Fruit fly (Drosophila melanogaster): Measurements from ENCODE around the gene CG14314.
A peak's percentile ranks its signal among the peaks of the same experiment; 100 is the strongest.

CG14314 gene

DNA sequence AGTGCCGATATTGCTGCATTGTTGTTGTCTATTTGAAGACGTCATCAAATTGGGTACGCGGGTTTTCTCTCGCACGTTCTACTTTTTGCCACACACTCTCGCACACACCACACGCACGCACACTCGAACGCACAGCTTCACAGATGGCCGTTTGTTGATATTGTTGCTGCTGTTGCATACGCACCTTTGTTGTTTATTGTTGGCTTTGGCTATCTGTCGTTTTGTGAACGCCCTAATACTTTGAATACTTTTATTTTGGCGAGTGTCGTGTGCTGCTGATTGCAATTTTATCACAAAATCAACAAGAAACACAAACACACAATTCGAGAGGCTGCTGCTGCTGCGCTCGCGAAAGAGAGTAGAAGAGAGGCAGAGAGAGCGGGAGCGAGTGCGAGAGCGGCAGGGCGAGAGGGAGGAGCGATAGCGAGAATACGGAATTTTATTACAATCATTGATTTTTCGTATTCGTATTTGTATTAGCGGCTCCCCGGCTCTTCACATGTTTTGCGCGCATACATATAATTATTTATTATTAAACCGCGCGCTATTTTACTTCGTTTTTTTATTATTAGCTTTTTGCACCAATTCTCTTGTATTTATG is 17.3 kb upstream of the CG14314 start (continued):
- TF ChIP-seq E2f2 (GFP tag; IDR thresholded peaks at IDR 0.05) (no peak), HLH54F (GFP tag; optimal IDR thresholded peaks at IDR 0.05) (peak; percentile 32), Hmx (GFP tag; optimal IDR thresholded peaks at IDR 0.05) (no peak), Nf-YC (tag; optimal IDR thresholded peaks at IDR 0.05) (no peak), CG4360 (GFP tag; IDR thresholded peaks at IDR 0.05) (no peak), CG3065 (GFP tag; optimal IDR thresholded peaks at IDR 0.05) (no peak), CG10565 (GFP tag; optimal IDR thresholded peaks at IDR 0.05) (no peak), CG4854 (GFP tag; optimal IDR thresholded peaks at IDR 0.05) (peak; percentile 46), Rfx (GFP tag; IDR thresholded peaks at IDR 0.05) (no peak), H2.0 (GFP tag; IDR thresholded peaks at IDR 0.05) (no peak), p53 (GFP tag; optimal IDR thresholded peaks at IDR 0.05) (peak; percentile 26), nmo (GFP tag; optimal IDR thresholded peaks at IDR 0.05) (no peak), CG5953 (GFP tag; IDR thresholded peaks at IDR 0.05) (no peak), CG9437 (GFP tag; optimal IDR thresholded peaks at IDR 0.05) (peak; percentile 15), CG8944 (GFP tag; optimal IDR thresholded peaks at IDR 0.05) (no peak), Xrp1 (GFP tag; IDR thresholded peaks at IDR 0.05) (no peak), Spps (tag; optimal IDR thresholded peaks at IDR 0.05) (peak; percentile 30), Nf-YA (GFP tag; IDR thresholded peaks at IDR 0.05) (no peak), dysf (GFP tag; IDR thresholded peaks at IDR 0.05) (no peak), Optix (GFP tag; IDR thresholded peaks at IDR 0.05) (no peak), sug (tag; optimal IDR thresholded peaks at IDR 0.05) (no peak), run (tag; optimal IDR thresholded peaks at IDR 0.05) (peak; percentile 5), CG16815 (GFP tag; optimal IDR thresholded peaks at IDR 0.05) (no peak), Trl (optimal IDR thresholded peaks at IDR 0.05) (peak; percentile 99 to 100), Trl (GFP tag; optimal IDR thresholded peaks at IDR 0.05) (peak; percentile 85), CG30403 (GFP tag; optimal IDR thresholded peaks at IDR 0.05) (no peak), Deaf1 (tag; optimal IDR thresholded peaks at IDR 0.05) (no peak), fd102C (GFP tag; optimal IDR thresholded peaks at IDR 0.05) (peak; percentile 64), CG5245 (GFP tag; optimal IDR thresholded peaks at IDR 0.05) (no peak), CG2116 (GFP tag; optimal IDR thresholded peaks at IDR 0.05) (peak; percentile 47), CG6175 (GFP tag; IDR thresholded peaks at IDR 0.05) (no peak), CG31441 (GFP tag; IDR thresholded peaks at IDR 0.05) (no peak), CG2875 (GFP tag; optimal IDR thresholded peaks at IDR 0.05) (peak; percentile 56), chinmo (GFP tag; IDR thresholded peaks at IDR 0.05; ENCODE audit: partially characterized antibody) (no peak), Ssrp (tag; optimal IDR thresholded peaks at IDR 0.05) (no peak), CG1603 (tag; optimal IDR thresholded peaks at IDR 0.05) (peak; percentile 64), stc (GFP tag; IDR thresholded peaks at IDR 0.05) (no peak), CG17612 (GFP tag; IDR thresholded peaks at IDR 0.05) (no peak), CG2889 (GFP tag; IDR thresholded peaks at IDR 0.05) (no peak), HHEX (GFP tag; optimal IDR thresholded peaks at IDR 0.05) (peak; percentile 7), CHES-1-like (GFP tag; optimal IDR thresholded peaks at IDR 0.05) (peak; percentile 44), row (GFP tag; IDR thresholded peaks at IDR 0.05) (no peak), ase (GFP tag; IDR thresholded peaks at IDR 0.05) (no peak), zf30C (GFP tag; optimal IDR thresholded peaks at IDR 0.05) (no peak), CG3726 (GFP tag; IDR thresholded peaks at IDR 0.05) (no peak), mld (GFP tag; IDR thresholded peaks at IDR 0.05; ENCODE audit: partially characterized antibody) (no peak), bcd (GFP tag; optimal IDR thresholded peaks at IDR 0.05) (no peak), phol (tag; optimal IDR thresholded peaks at IDR 0.05) (peak; percentile 12), CG16779 (GFP tag; IDR thresholded peaks at IDR 0.05) (no peak), Mes4 (GFP tag; optimal IDR thresholded peaks at IDR 0.05) (peak; percentile 38), CG6791 (GFP tag; IDR thresholded peaks at IDR 0.05; ENCODE audit: partially characterized antibody) (no peak), grn (GFP tag; optimal IDR thresholded peaks at IDR 0.05) (peak; percentile 56)

Data from whole organism, embryonic.